Worm (Caenorhabditis elegans): ENCODE data around the gene nlp-61.

The nlp-61 gene

ce11 chrX:7627351-7627750, at the start of gene nlp-61:
TSS of gene nlp-61 (plus strand) at chrX:7627651.
- no peak for TF ChIP-seq mdl-1 (tag; optimal IDR thresholded peaks at IDR 0.05)
- no peak for TF ChIP-seq ama-1 (optimal IDR thresholded peaks at IDR 0.05)
- no peak for TF ChIP-seq lin-39 (tag; optimal IDR thresholded peaks at IDR 0.05)
- no peak for TF ChIP-seq elt-3 (tag; optimal IDR thresholded peaks at IDR 0.05)
- no peak for TF ChIP-seq nhr-28 (tag; optimal IDR thresholded peaks at IDR 0.05)
- TF ChIP-seq pqm-1 (tag; optimal IDR thresholded peaks at IDR 0.05): no peak
- TF ChIP-seq egl-27 (tag; optimal IDR thresholded peaks at IDR 0.05): no peak
- TF ChIP-seq ztf-11 (tag; optimal IDR thresholded peaks at IDR 0.05): no peak
- no peak for TF ChIP-seq fkh-2 (tag; optimal IDR thresholded peaks at IDR 0.05)
- TF ChIP-seq daf-12 (tag; optimal IDR thresholded peaks at IDR 0.05): no peak
- TF ChIP-seq ceh-82 (tag; optimal IDR thresholded peaks at IDR 0.05): no peak
- TF ChIP-seq snpc-4 (tag; optimal IDR thresholded peaks at IDR 0.05): no peak
- no peak for TF ChIP-seq eor-1 (tag; optimal IDR thresholded peaks at IDR 0.05)

ce11 chrX:7578308-7578707, 49.1 kb upstream of the nlp-61 start:
- TF ChIP-seq nfya-1 (tag; optimal IDR thresholded peaks at IDR 0.05; ENCODE audit: insufficient read depth) (peak; percentile 25), pqm-1 (tag; optimal IDR thresholded peaks at IDR 0.05) (peak; percentile 75), mdl-1 (tag; optimal IDR thresholded peaks at IDR 0.05) (peak; percentile 46), elt-2 (tag; optimal IDR thresholded peaks at IDR 0.05) (peak; percentile 92), elt-1 (tag; optimal IDR thresholded peaks at IDR 0.05) (no peak)

ce11 chrX:7582223-7582622, 45.2 kb upstream of the nlp-61 start:
- TF ChIP-seq nfya-1 (tag; optimal IDR thresholded peaks at IDR 0.05; ENCODE audit: insufficient read depth): no peak
- TF ChIP-seq fkh-10 (GFP tag; optimal IDR thresholded peaks at IDR 0.05): no peak
- TF ChIP-seq ZK546.5 (tag; optimal IDR thresholded peaks at IDR 0.05): no peak
- no peak for TF ChIP-seq fos-1 (tag; optimal IDR thresholded peaks at IDR 0.05)
- TF ChIP-seq elt-3 (tag; optimal IDR thresholded peaks at IDR 0.05): no peak
- no peak for TF ChIP-seq nhr-25 (tag; optimal IDR thresholded peaks at IDR 0.05)
- no peak for TF ChIP-seq nhr-237 (tag; optimal IDR thresholded peaks at IDR 0.05)
- TF ChIP-seq nhr-12 (tag; optimal IDR thresholded peaks at IDR 0.05): no peak
- no peak for TF ChIP-seq mdl-1 (tag; optimal IDR thresholded peaks at IDR 0.05)
- no peak for TF ChIP-seq daf-12 (tag; optimal IDR thresholded peaks at IDR 0.05)
- no peak for TF ChIP-seq unc-62 (GFP tag; optimal IDR thresholded peaks at IDR 0.05)
- no peak for TF ChIP-seq nhr-11 (tag; optimal IDR thresholded peaks at IDR 0.05)
- no peak for TF ChIP-seq ceh-9 (tag; optimal IDR thresholded peaks at IDR 0.05)
- no peak for TF ChIP-seq nhr-76 (tag; optimal IDR thresholded peaks at IDR 0.05)
- no peak for TF ChIP-seq mml-1 (tag; optimal IDR thresholded peaks at IDR 0.05)
- TF ChIP-seq nhr-67 (tag; optimal IDR thresholded peaks at IDR 0.05): no peak
- TF ChIP-seq ceh-82 (tag; optimal IDR thresholded peaks at IDR 0.05): no peak
- no peak for TF ChIP-seq fkh-2 (tag; optimal IDR thresholded peaks at IDR 0.05)

- TF ChIP-seq R02D3.7 (tag; optimal IDR thresholded peaks at IDR 0.05): no peak
These were observed 43.5 kb upstream of the nlp-61 start for ce11 chrX:7583930-7584329.

ce11 chrX:7585610-7586259, 41.7 kb upstream of the nlp-61 start, which contains the start of gene adt-2:
TSS of gene adt-2 (plus strand) at chrX:7586209.
- no peak for TF ChIP-seq eor-1 (tag; optimal IDR thresholded peaks at IDR 0.05)
- TF ChIP-seq mml-1 (tag; optimal IDR thresholded peaks at IDR 0.05): no peak
- TF ChIP-seq ceh-9 (tag; optimal IDR thresholded peaks at IDR 0.05): no peak
- peak; percentile 78 for TF ChIP-seq nhr-23 (tag; optimal IDR thresholded peaks at IDR 0.05)
- no peak for TF ChIP-seq hmg-11 (tag; optimal IDR thresholded peaks at IDR 0.05)
- peak; percentile 9 for TF ChIP-seq nhr-43 (tag; optimal IDR thresholded peaks at IDR 0.05; ENCODE audit: poor library complexity, severe bottlenecking)
- no peak for TF ChIP-seq snpc-4 (tag; optimal IDR thresholded peaks at IDR 0.05)
- TF ChIP-seq ceh-28 (tag; optimal IDR thresholded peaks at IDR 0.05): peak; percentile 1
- TF ChIP-seq unc-62 (GFP tag; optimal IDR thresholded peaks at IDR 0.05): no peak
- TF ChIP-seq skn-1 (tag; optimal IDR thresholded peaks at IDR 0.05): no peak
- TF ChIP-seq nhr-12 (tag; optimal IDR thresholded peaks at IDR 0.05): no peak
- TF ChIP-seq nfya-1 (tag; optimal IDR thresholded peaks at IDR 0.05; ENCODE audit: insufficient read depth): peak; percentile 3
- no peak for TF ChIP-seq ceh-82 (tag; optimal IDR thresholded peaks at IDR 0.05)
- TF ChIP-seq aly-2 (tag; optimal IDR thresholded peaks at IDR 0.05): no peak
- TF ChIP-seq nhr-25 (tag; optimal IDR thresholded peaks at IDR 0.05): peak; percentile 83
- no peak for TF ChIP-seq nhr-76 (tag; optimal IDR thresholded peaks at IDR 0.05)
